Fruit fly (Drosophila melanogaster) whole organism, embryonic: ENCODE data around the gene Hand.
A peak's percentile ranks its signal among the peaks of the same experiment; 100 is the strongest.

Experiments
- Atf-2 ChIP-seq: fragments of 200-800 bp; sonication (Bioruptor generic); optimal IDR thresholded peaks from 2 replicates; lab custom pipeline; 2016; ENCODE audit warnings: missing biosample characterization, missing genetic modification characterization
- Atf3 ChIP-seq: fragments of 200-800 bp; sonication (Bioruptor generic); optimal IDR thresholded peaks from 3 replicates; lab custom pipeline; 2016; ENCODE audit warnings: missing biosample characterization, missing genetic modification characterization
- Bdp1 ChIP-seq: fragments of 200-800 bp; sonication (Bioruptor generic); optimal IDR thresholded peaks from 3 replicates; lab custom pipeline; 2016; ENCODE audit warnings: missing biosample characterization, missing genetic modification characterization
- CG10543 ChIP-seq: fragments of 200-800 bp; sonication (Bioruptor generic); optimal IDR thresholded peaks from 3 replicates; lab custom pipeline; 2017; ENCODE audit warnings: missing biosample characterization, mild to moderate bottlenecking, missing genetic modification characterization, moderate library complexity
- CG10565 ChIP-seq: fragments of 200-800 bp; sonication (Bioruptor generic); optimal IDR thresholded peaks from 3 replicates; lab custom pipeline; 2016; ENCODE audit warnings: missing biosample characterization, mild to moderate bottlenecking, missing genetic modification characterization
- CG12104 ChIP-seq: fragments of 200-800 bp; sonication (Bioruptor generic); optimal IDR thresholded peaks from 3 replicates; lab custom pipeline; 2016; ENCODE audit warnings: missing biosample characterization, missing genetic modification characterization
- CG13424 ChIP-seq: fragments of 200-800 bp; sonication (Bioruptor generic); optimal IDR thresholded peaks from 2 replicates; lab custom pipeline; 2019; ENCODE audit warnings: missing biosample characterization, mild to moderate bottlenecking, missing genetic modification characterization, moderate library complexity
- CG14441 ChIP-seq: fragments of 200-800 bp; sonication (Bioruptor generic); IDR thresholded peaks from 2 replicates; pipeline ENCODE4 v1.3.6; 2022; ENCODE audit warnings: missing biosample characterization, missing genetic modification characterization
- CG2889 ChIP-seq: fragments of 200-800 bp; sonication (Bioruptor generic); IDR thresholded peaks from 3 replicates; pipeline ENCODE4 v1.3.6; 2022; ENCODE audit warnings: missing biosample characterization, missing genetic modification characterization
- CG32767 ChIP-seq: fragments of 200-800 bp; sonication (Bioruptor generic); IDR thresholded peaks from 2 replicates; pipeline ENCODE4 v1.3.6; 2022; ENCODE audit warnings: missing biosample characterization, missing genetic modification characterization
- CG42726 ChIP-seq: fragments of 200-800 bp; sonication (Bioruptor generic); IDR thresholded peaks from 2 replicates; pipeline ENCODE4 v1.3.6; 2022; ENCODE audit warnings: missing biosample characterization, missing genetic modification characterization; ENCODE audit not compliant: partially characterized antibody
- CG4282 ChIP-seq: fragments of 200-800 bp; sonication (Bioruptor generic); optimal IDR thresholded peaks from 2 replicates; lab custom pipeline; 2016; ENCODE audit warnings: missing biosample characterization, missing genetic modification characterization
- CG4617 ChIP-seq: fragments of 200-800 bp; sonication (Bioruptor generic); optimal IDR thresholded peaks from 3 replicates; lab custom pipeline; 2016; ENCODE audit warnings: missing biosample characterization, missing genetic modification characterization, borderline replicate concordance
- CG6272 ChIP-seq: fragments of 200-800 bp; sonication (Bioruptor generic); IDR thresholded peaks from 2 replicates; pipeline ENCODE4 v1.3.6; 2022; ENCODE audit warnings: missing biosample characterization, missing genetic modification characterization
- CG8478 ChIP-seq: fragments of >200 bp; optimal IDR thresholded peaks from 2 replicates; lab custom pipeline; 2018
- CG8765 ChIP-seq: fragments of 200-800 bp; sonication (Bioruptor generic); IDR thresholded peaks from 2 replicates; pipeline ENCODE4 v1.3.6; 2022; ENCODE audit warnings: missing biosample characterization, missing genetic modification characterization
- CG9817 ChIP-seq: fragments of 200-800 bp; sonication (Bioruptor generic); optimal IDR thresholded peaks from 2 replicates; lab custom pipeline; 2018; ENCODE audit warnings: missing biosample characterization, mild to moderate bottlenecking, missing genetic modification characterization, moderate library complexity
- D19B ChIP-seq: fragments of 200-800 bp; sonication (Bioruptor generic); optimal IDR thresholded peaks from 2 replicates; lab custom pipeline; 2017; ENCODE audit warnings: missing biosample characterization, mild to moderate bottlenecking, missing genetic modification characterization
- Doc3 ChIP-seq: fragments of 200-800 bp; sonication (Bioruptor generic); IDR thresholded peaks from 3 replicates; pipeline ENCODE4 v1.3.6; 2022; ENCODE audit warnings: missing biosample characterization, missing genetic modification characterization; ENCODE audit not compliant: partially characterized antibody
- Dp ChIP-seq: fragments of 200-800 bp; sonication (Bioruptor generic); optimal IDR thresholded peaks from 2 replicates; lab custom pipeline; 2018; ENCODE audit warnings: missing biosample characterization, mild to moderate bottlenecking, missing genetic modification characterization, moderate library complexity
- E2f2 ChIP-seq: fragments of 200-800 bp; sonication (Bioruptor generic); IDR thresholded peaks from 2 replicates; pipeline ENCODE4 v1.3.6; 2022; ENCODE audit warnings: missing biosample characterization, missing genetic modification characterization
- Gug ChIP-seq: fragments of 200-800 bp; sonication (Bioruptor generic); IDR thresholded peaks from 4 replicates; pipeline ENCODE4 v1.3.6; 2022; ENCODE audit warnings: missing biosample characterization, missing genetic modification characterization
- HLH3B ChIP-seq: fragments of 200-800 bp; sonication (Bioruptor generic); IDR thresholded peaks from 2 replicates; pipeline ENCODE4 v1.3.6; 2022; ENCODE audit warnings: missing biosample characterization, missing genetic modification characterization
- Kr ChIP-seq: fragments of 200-800 bp; sonication (Bioruptor generic); optimal IDR thresholded peaks from 2 replicates; lab custom pipeline; 2017; ENCODE audit warnings: missing biosample characterization, mild to moderate bottlenecking, missing genetic modification characterization
- Lpt ChIP-seq: fragments of >200 bp; optimal IDR thresholded peaks from 2 replicates; lab custom pipeline; 2018; ENCODE audit warnings: missing biosample characterization, missing genetic modification characterization
- Nf-YA ChIP-seq: fragments of 200-800 bp; sonication (Bioruptor generic); IDR thresholded peaks from 2 replicates; pipeline ENCODE4 v1.3.6; 2022; ENCODE audit warnings: missing biosample characterization, missing genetic modification characterization
- Scr ChIP-seq: fragments of 200-800 bp; sonication (Bioruptor generic); IDR thresholded peaks from 2 replicates; pipeline ENCODE4 v1.3.6; 2022; ENCODE audit warnings: missing biosample characterization, missing genetic modification characterization; ENCODE audit not compliant: partially characterized antibody
- Side ChIP-seq: fragments of 200-800 bp; sonication (Bioruptor generic); optimal IDR thresholded peaks from 2 replicates; lab custom pipeline; 2016; ENCODE audit warnings: missing biosample characterization, missing genetic modification characterization
- Sin3A ChIP-seq: fragments of >200 bp; optimal IDR thresholded peaks from 2 replicates; lab custom pipeline; 2018
- Six4 ChIP-seq: fragments of 200-800 bp; sonication (Bioruptor generic); optimal IDR thresholded peaks from 2 replicates; lab custom pipeline; 2016; ENCODE audit warnings: missing biosample characterization, missing genetic modification characterization
- abd-A ChIP-seq: fragments of 200-800 bp; sonication (Bioruptor generic); optimal IDR thresholded peaks from 3 replicates; lab custom pipeline; 2019; ENCODE audit warnings: missing biosample characterization, mild to moderate bottlenecking, missing genetic modification characterization, moderate library complexity
- aop ChIP-seq: fragments of 200-800 bp; sonication (Bioruptor generic); IDR thresholded peaks from 2 replicates; pipeline ENCODE4 v1.3.6; 2022; ENCODE audit warnings: missing biosample characterization, missing genetic modification characterization
- corto ChIP-seq: fragments of 200-800 bp; sonication (Bioruptor generic); optimal IDR thresholded peaks from 2 replicates; lab custom pipeline; 2016; ENCODE audit warnings: missing biosample characterization, mild to moderate bottlenecking, missing genetic modification characterization, moderate library complexity
- cwo ChIP-seq: fragments of 200-800 bp; sonication (Bioruptor generic); optimal IDR thresholded peaks from 3 replicates; lab custom pipeline; 2017; ENCODE audit warnings: missing biosample characterization, missing genetic modification characterization, mild to moderate bottlenecking, moderate library complexity, missing genetic modification reagents
- dmrt99B ChIP-seq: fragments of 200-800 bp; sonication (Bioruptor generic); optimal IDR thresholded peaks from 2 replicates; lab custom pipeline; 2018; ENCODE audit warnings: missing biosample characterization, mild to moderate bottlenecking, missing genetic modification characterization, moderate library complexity
- fru ChIP-seq: fragments of >200 bp; optimal IDR thresholded peaks from 2 replicates; lab custom pipeline; 2017
- grau ChIP-seq: fragments of 200-800 bp; optimal IDR thresholded peaks from 3 replicates; lab custom pipeline; 2019; ENCODE audit warnings: missing biosample characterization, mild to moderate bottlenecking, missing genetic modification characterization, moderate library complexity
- hb ChIP-seq: fragments of 200-800 bp; sonication (Bioruptor generic); IDR thresholded peaks from 3 replicates; pipeline ENCODE4 v1.3.6; 2022; ENCODE audit warnings: missing biosample characterization, missing genetic modification characterization; ENCODE audit not compliant: partially characterized antibody
- hbn ChIP-seq: fragments of 200-800 bp; sonication (Bioruptor generic); IDR thresholded peaks from 2 replicates; pipeline ENCODE4 v1.3.6; 2022; ENCODE audit warnings: missing biosample characterization, missing genetic modification characterization; ENCODE audit not compliant: partially characterized antibody
- lilli ChIP-seq: fragments of 200-800 bp; sonication (Bioruptor generic); optimal IDR thresholded peaks from 3 replicates; lab custom pipeline; 2016; ENCODE audit warnings: missing biosample characterization, missing genetic modification characterization
- lmd ChIP-seq: fragments of 200-800 bp; sonication (Bioruptor generic); IDR thresholded peaks from 2 replicates; pipeline ENCODE4 v1.3.6; 2022; ENCODE audit warnings: missing biosample characterization, missing genetic modification characterization
- lola ChIP-seq, 3 experiments: fragments of >200 bp in 2 of 3; fragments of 200-800 bp in 1 of 3; sonication (Bioruptor generic) in 1 of 3; optimal IDR thresholded peaks; 2 replicates each; lab custom pipeline; 2017 to 2019; ENCODE audit warnings: missing biosample characterization in 3 of 3, missing genetic modification characterization in 3 of 3, mild to moderate bottlenecking in 1 of 3, moderate library complexity in 1 of 3
- nerfin-2 ChIP-seq: fragments of 200-800 bp; sonication (Bioruptor generic); IDR thresholded peaks from 2 replicates; pipeline ENCODE4 v1.3.6; 2022; ENCODE audit warnings: missing biosample characterization, missing genetic modification characterization; ENCODE audit not compliant: partially characterized antibody
- pho ChIP-seq: fragments of 200-800 bp; sonication (Bioruptor generic); optimal IDR thresholded peaks from 2 replicates; lab custom pipeline; 2016; ENCODE audit warnings: missing biosample characterization, missing genetic modification characterization
- phol ChIP-seq: fragments of 200-800 bp; sonication (Bioruptor generic); optimal IDR thresholded peaks from 3 replicates; lab custom pipeline; 2018; ENCODE audit warnings: missing biosample characterization, mild to moderate bottlenecking, missing genetic modification characterization, moderate library complexity
- shn ChIP-seq: fragments of 200-800 bp; sonication (Bioruptor generic); optimal IDR thresholded peaks from 3 replicates; lab custom pipeline; 2016; ENCODE audit warnings: missing biosample characterization, missing genetic modification characterization
- tna ChIP-seq: fragments of 200-800 bp; sonication (Bioruptor generic); IDR thresholded peaks from 2 replicates; pipeline ENCODE4 v1.3.6; 2022; ENCODE audit warnings: missing biosample characterization, missing genetic modification characterization; ENCODE audit not compliant: partially characterized antibody
- trem ChIP-seq: fragments of 200-800 bp; optimal IDR thresholded peaks from 3 replicates; lab custom pipeline; 2019; ENCODE audit warnings: missing biosample characterization, mild to moderate bottlenecking, missing genetic modification characterization, moderate library complexity
- tx ChIP-seq: fragments of 200-800 bp; sonication (Bioruptor generic); optimal IDR thresholded peaks from 2 replicates; lab custom pipeline; 2016; ENCODE audit warnings: missing biosample characterization, missing genetic modification characterization
- yki ChIP-seq: fragments of >200 bp; optimal IDR thresholded peaks from 3 replicates; lab custom pipeline; 2018

The Hand gene

DNA sequence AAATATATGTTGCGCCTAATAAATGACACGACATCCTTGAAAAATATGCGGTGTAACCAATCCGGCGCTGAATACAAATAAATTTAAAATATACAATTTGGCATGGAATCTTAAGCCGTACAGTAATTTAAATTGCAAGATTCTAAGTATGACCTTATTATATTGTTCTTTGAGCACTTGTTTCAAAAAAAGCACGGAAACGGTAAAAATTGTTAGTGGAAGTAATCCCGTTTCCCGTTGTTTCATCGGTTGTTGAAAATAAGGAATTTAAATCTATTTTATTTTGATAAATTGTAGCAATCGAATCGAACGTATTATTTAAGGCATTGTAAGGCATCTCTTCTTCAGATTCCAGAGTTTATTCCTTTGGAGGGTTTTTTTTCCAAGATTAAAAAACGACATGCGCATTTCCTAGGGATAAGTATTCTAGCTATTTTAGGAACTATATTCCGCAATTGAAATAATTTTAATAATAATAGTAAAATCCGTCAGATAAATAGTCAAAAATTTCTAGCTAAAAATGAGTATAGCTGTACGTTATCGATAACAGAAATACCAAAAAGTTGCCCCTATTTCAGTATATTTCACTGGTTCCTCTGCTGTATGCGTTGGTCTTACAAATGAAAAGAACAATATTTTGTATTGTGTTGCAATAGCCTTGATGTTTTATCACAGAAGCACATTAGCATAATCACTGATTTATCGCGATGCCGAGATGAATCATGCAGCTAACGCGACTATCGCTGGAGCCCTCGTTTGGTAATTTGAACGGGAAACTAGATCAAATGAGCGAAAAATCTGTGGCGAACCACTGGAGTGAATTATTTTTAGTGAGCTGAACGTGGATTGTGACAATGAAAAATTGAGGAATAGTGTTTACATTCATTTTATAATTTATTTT, 38.2 kb upstream of the Hand start, which contains the start of gene GATAd (continued):
- TF ChIP-seq CG6272 (GFP tag; lab: Robert Waterston, UW) (no peak), pho (GFP tag; lab: Kevin White, UChicago) (no peak), Gug (GFP tag; lab: Robert Waterston, UW) (no peak), abd-A (no peak), Sin3A (lab: Kevin White, UChicago) (peak; percentile 3), CG42726 (GFP tag; lab: Robert Waterston, UW) (no peak), hbn (GFP tag; lab: Robert Waterston, UW) (no peak), CG14441 (GFP tag; lab: Robert Waterston, UW) (no peak), grau (tag; lab: Kevin White, UChicago) (peak; percentile 19), phol (peak; percentile 13), Atf-2 (GFP tag; lab: Kevin White, UChicago) (no peak), CG4282 (no peak), HLH3B (GFP tag; lab: Robert Waterston, UW) (no peak), Scr (peak; percentile 37), nerfin-2 (no peak), Nf-YA (GFP tag; lab: Robert Waterston, UW) (no peak), Six4 (GFP tag; lab: Kevin White, UChicago) (no peak), aop (GFP tag; lab: Robert Waterston, UW) (no peak), Lpt (GFP tag; lab: Kevin White, UChicago) (no peak), CG13424 (peak; percentile 21), tx (no peak), Bdp1 (no peak), fru (no peak), CG12104 (no peak), lilli (peak; percentile 16), lmd (no peak), hb (GFP tag; lab: Robert Waterston, UW) (no peak), Doc3 (no peak), CG32767 (GFP tag; lab: Robert Waterston, UW) (no peak), yki (lab: Kevin White, UChicago) (no peak), CG8765 (no peak), corto (GFP tag; lab: Kevin White, UChicago) (no peak), CG10565 (GFP tag; lab: Kevin White, UChicago) (no peak), tna (no peak), CG4617 (GFP tag; lab: Kevin White, UChicago) (peak; percentile 77), Dp (GFP tag; lab: Kevin White, UChicago) (peak; percentile 33), CG2889 (GFP tag; lab: Robert Waterston, UW) (no peak), Kr (GFP tag; lab: Kevin White, UChicago) (no peak), cwo (GFP tag; lab: Kevin White, UChicago) (no peak), Atf3 (no peak), CG9817 (no peak), shn (no peak), lola (GFP tag; optimal IDR thresholded peaks at IDR 0.05; lab: Kevin White, UChicago) (no peak), E2f2 (GFP tag; lab: Robert Waterston, UW) (no peak; the same call in 1 of the 2 replicates), dmrt99B (tag; lab: Kevin White, UChicago) (no peak), CG10543 (GFP tag; lab: Kevin White, UChicago) (peak; percentile 19), trem (tag; lab: Kevin White, UChicago) (peak; percentile 52), Side (no peak), D19B (GFP tag; lab: Kevin White, UChicago) (no peak), CG8478 (no peak)
